Worm (Caenorhabditis elegans): ENCODE data around the gene clec-48.

clec-48 gene

DNA sequence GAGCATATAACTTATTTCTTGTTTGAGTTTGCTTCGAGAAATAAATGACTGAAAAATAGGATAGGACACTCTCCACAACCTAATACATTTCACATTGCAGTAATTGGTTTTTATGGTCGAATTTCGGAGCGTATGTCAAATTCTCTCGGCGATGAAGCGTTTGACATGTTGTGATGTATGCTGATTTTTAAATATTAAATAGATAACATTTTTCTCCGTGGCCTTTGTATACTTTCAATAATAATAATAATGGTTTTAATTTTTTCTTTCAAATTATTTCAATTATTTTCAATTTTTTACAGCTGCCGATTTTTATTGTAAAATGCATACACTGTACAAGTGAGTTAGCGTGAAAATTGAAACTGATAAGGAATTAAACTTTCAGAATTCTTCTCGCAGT is 11.7 kb upstream of the clec-48 start, which contains the start of gene C14A6.3:
C14A6.3 (plus strand) TSS at position 301 of the 400 bp plus-strand sequence.
- TF ChIP-seq pqm-1 (tag; optimal IDR thresholded peaks at IDR 0.05), result no peak
- TF ChIP-seq egl-5 (tag; optimal IDR thresholded peaks at IDR 0.05), result no peak
- TF ChIP-seq elt-2 (tag; optimal IDR thresholded peaks at IDR 0.05), result no peak
- TF ChIP-seq nhr-77 (tag; optimal IDR thresholded peaks at IDR 0.05), result no peak
- TF ChIP-seq pha-4 (tag; optimal IDR thresholded peaks at IDR 0.05), result no peak
- no peak for TF ChIP-seq lsy-12 (tag; optimal IDR thresholded peaks at IDR 0.05)
- TF ChIP-seq eor-1 (tag; optimal IDR thresholded peaks at IDR 0.05), result no peak
- TF ChIP-seq unc-39 (tag; optimal IDR thresholded peaks at IDR 0.05), result no peak
- no peak for TF ChIP-seq ceh-82 (tag; optimal IDR thresholded peaks at IDR 0.05)

DNA sequence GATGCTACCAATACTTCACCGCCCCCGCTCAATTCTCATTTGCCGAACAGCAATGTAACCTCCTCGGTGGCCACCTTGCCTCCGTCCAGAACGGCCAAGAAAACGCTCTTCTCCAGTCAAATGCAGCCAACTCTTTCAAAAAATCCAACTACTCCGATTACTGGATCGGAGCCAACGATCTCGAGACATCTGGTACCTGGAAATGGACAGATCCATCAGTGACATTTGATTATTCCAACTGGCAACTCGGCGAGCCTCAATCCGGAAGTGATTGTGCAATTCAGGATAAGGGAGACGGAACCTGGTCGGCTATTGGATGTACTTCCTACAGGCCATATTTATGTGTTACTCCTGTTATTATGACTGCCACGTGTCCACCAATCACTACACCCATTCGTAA is 346 bp downstream of the clec-48 start:
- no peak for TF ChIP-seq mml-1 (tag; optimal IDR thresholded peaks at IDR 0.05)
- TF ChIP-seq nfya-1 (tag; optimal IDR thresholded peaks at IDR 0.05; ENCODE audit: insufficient read depth), result no peak
- no peak for TF ChIP-seq fkh-10 (GFP tag; optimal IDR thresholded peaks at IDR 0.05)
- TF ChIP-seq eor-1 (tag; optimal IDR thresholded peaks at IDR 0.05), result no peak
- TF ChIP-seq ceh-16 (tag; optimal IDR thresholded peaks at IDR 0.05), result no peak
- TF ChIP-seq fos-1 (tag; optimal IDR thresholded peaks at IDR 0.05), result no peak

DNA sequence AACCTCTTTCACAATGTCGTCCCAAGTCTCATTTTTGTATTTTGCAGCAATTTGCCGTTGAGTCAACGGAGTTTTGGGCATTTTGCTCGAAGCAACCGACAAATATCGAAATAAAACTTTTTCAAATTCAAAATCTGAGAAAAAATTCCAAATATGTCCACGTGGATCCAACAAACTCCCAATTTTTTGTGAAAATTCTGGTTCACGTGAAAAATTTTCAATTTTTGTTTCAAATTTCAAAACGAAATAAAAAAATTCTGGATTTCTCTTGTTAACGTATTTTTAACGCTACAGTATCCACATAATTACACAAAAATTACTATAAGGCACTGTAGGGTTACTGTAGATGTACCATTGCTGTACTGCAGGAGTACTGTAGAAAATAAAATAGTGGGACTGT is 3.4 kb downstream of the clec-48 start, which contains the start of gene C14A6.13:
C14A6.13 (minus strand) TSS at position 101 of the 400 bp plus-strand sequence.
- TF ChIP-seq egl-5 (tag; optimal IDR thresholded peaks at IDR 0.05) (no peak), elt-3 (tag; optimal IDR thresholded peaks at IDR 0.05) (no peak), fkh-10 (GFP tag; optimal IDR thresholded peaks at IDR 0.05) (no peak), fos-1 (tag; optimal IDR thresholded peaks at IDR 0.05) (no peak), lin-15B (tag; optimal IDR thresholded peaks at IDR 0.05) (no peak), aly-2 (tag; optimal IDR thresholded peaks at IDR 0.05) (no peak), nhr-237 (tag; optimal IDR thresholded peaks at IDR 0.05) (no peak), elt-2 (tag; optimal IDR thresholded peaks at IDR 0.05) (no peak), elt-1 (tag; optimal IDR thresholded peaks at IDR 0.05) (no peak), zag-1 (tag; optimal IDR thresholded peaks at IDR 0.05) (no peak), nhr-12 (tag; optimal IDR thresholded peaks at IDR 0.05) (no peak), pqm-1 (tag; optimal IDR thresholded peaks at IDR 0.05) (no peak), fkh-2 (tag; optimal IDR thresholded peaks at IDR 0.05) (no peak), sea-2 (GFP tag; optimal IDR thresholded peaks at IDR 0.05) (no peak), ztf-4 (tag; optimal IDR thresholded peaks at IDR 0.05) (no peak), ZK546.5 (tag; optimal IDR thresholded peaks at IDR 0.05) (no peak)

DNA sequence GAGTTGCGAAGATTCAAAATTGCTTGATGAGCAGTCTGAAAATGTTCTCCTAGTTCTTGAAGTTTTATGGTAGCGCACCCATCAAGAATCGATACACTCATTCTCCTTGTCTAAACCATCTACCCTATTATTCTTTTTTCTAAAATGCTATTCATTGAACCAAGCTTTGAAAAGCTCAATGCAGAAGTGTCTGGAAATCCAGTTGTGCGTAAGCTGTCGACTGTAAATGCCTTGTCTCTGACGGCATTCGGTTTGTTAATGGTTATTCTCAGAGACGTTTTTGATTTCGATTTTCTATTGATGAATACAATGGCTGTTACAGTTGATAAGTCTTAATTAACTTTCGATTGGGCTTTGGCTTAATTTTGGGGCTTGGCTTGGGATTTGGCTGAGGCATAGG is 4.7 kb downstream of the clec-48 start, which contains the start of gene C14A6.12:
C14A6.12 (minus strand) TSS at position 101 of the 400 bp plus-strand sequence.
- TF ChIP-seq ztf-11 (tag; optimal IDR thresholded peaks at IDR 0.05), result no peak
- no peak for TF ChIP-seq elt-2 (tag; optimal IDR thresholded peaks at IDR 0.05)
- TF ChIP-seq aly-2 (tag; optimal IDR thresholded peaks at IDR 0.05), result no peak
- TF ChIP-seq mml-1 (tag; optimal IDR thresholded peaks at IDR 0.05), result no peak
- no peak for TF ChIP-seq snpc-4 (tag; optimal IDR thresholded peaks at IDR 0.05)
- TF ChIP-seq ceh-82 (tag; optimal IDR thresholded peaks at IDR 0.05), result no peak
- TF ChIP-seq zag-1 (tag; optimal IDR thresholded peaks at IDR 0.05), result no peak
- TF ChIP-seq egl-5 (tag; optimal IDR thresholded peaks at IDR 0.05), result no peak
- no peak for TF ChIP-seq mdl-1 (tag; optimal IDR thresholded peaks at IDR 0.05)
- TF ChIP-seq nhr-77 (tag; optimal IDR thresholded peaks at IDR 0.05), result no peak
- no peak for TF ChIP-seq unc-39 (tag; optimal IDR thresholded peaks at IDR 0.05)
- no peak for TF ChIP-seq nhr-43 (tag; optimal IDR thresholded peaks at IDR 0.05; ENCODE audit: poor library complexity, severe bottlenecking)
- TF ChIP-seq egl-27 (tag; optimal IDR thresholded peaks at IDR 0.05), result no peak
- TF ChIP-seq lin-39 (tag; optimal IDR thresholded peaks at IDR 0.05), result no peak
- no peak for TF ChIP-seq hmg-11 (tag; optimal IDR thresholded peaks at IDR 0.05)
- TF ChIP-seq ZK546.5 (tag; optimal IDR thresholded peaks at IDR 0.05), result no peak
- no peak for TF ChIP-seq nhr-76 (tag; optimal IDR thresholded peaks at IDR 0.05)
- no peak for TF ChIP-seq R02D3.7 (tag; optimal IDR thresholded peaks at IDR 0.05)
- TF ChIP-seq ztf-4 (tag; optimal IDR thresholded peaks at IDR 0.05), result no peak
- no peak for TF ChIP-seq pha-4 (tag; optimal IDR thresholded peaks at IDR 0.05)

DNA sequence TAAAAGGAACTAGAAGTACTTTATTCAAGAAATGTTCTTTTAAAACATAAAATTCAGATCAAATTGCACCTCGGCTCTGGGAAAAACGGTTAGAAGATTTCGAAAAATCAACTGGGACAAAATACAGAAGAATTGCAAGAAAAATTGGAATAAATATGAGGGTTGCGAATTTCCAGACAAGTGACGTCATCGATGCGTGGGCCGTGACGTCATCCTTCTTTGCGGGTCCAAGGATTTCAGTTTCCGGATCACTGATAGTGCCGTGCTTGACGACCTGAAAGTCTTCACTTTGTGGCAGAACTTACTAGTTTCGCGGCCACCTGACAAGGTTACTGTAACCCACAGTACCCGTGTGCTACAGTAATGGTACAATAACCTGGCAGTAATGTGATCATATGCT is 5.6 kb downstream of the clec-48 start:
- TF ChIP-seq nhr-77 (tag; optimal IDR thresholded peaks at IDR 0.05), result no peak
- no peak for TF ChIP-seq mml-1 (tag; optimal IDR thresholded peaks at IDR 0.05)
- no peak for TF ChIP-seq pha-4 (tag; optimal IDR thresholded peaks at IDR 0.05)
- no peak for TF ChIP-seq nhr-25 (tag; optimal IDR thresholded peaks at IDR 0.05)
- no peak for TF ChIP-seq lin-39 (tag; optimal IDR thresholded peaks at IDR 0.05)
- TF ChIP-seq fkh-2 (tag; optimal IDR thresholded peaks at IDR 0.05), result no peak
- no peak for TF ChIP-seq elt-1 (tag; optimal IDR thresholded peaks at IDR 0.05)
- no peak for TF ChIP-seq nhr-76 (tag; optimal IDR thresholded peaks at IDR 0.05)
